Fruit fly (Drosophila melanogaster): ENCODE measurements around the gene CG1468.

The CG1468 gene

dm6 chrX:9875948-9876853 lies 2.0 kb upstream of the CG1468 start, which contains the start of gene CG15247 (continued):
- TF ChIP-seq CG7839 (tag; optimal IDR thresholded peaks at IDR 0.05): peak; percentile 87
- peak; percentile 49 for TF ChIP-seq CG8944 (GFP tag; optimal IDR thresholded peaks at IDR 0.05)
- TF ChIP-seq ewg (GFP tag; optimal IDR thresholded peaks at IDR 0.05): peak; percentile 49
- peak; percentile 48 for TF ChIP-seq Hr3 (GFP tag; optimal IDR thresholded peaks at IDR 0.05)
- peak; percentile 58 for TF ChIP-seq CG18599 (GFP tag; optimal IDR thresholded peaks at IDR 0.05)
- TF ChIP-seq pzg (GFP tag; optimal IDR thresholded peaks at IDR 0.05): no peak
- TF ChIP-seq CG10959 (GFP tag; IDR thresholded peaks at IDR 0.05): 0 out of 2 replicates have a peak, but pooled peaks have one; percentile 26
- no peak; the same call in 1 of the 2 replicates for TF ChIP-seq CG32767 (GFP tag; IDR thresholded peaks at IDR 0.05)
- peak; percentile 79 for TF ChIP-seq esg (GFP tag; conservative IDR thresholded peaks at IDR 0.05)
- no peak for TF ChIP-seq CG31365 (tag; optimal IDR thresholded peaks at IDR 0.05)
- TF ChIP-seq Adf1 (GFP tag; IDR thresholded peaks at IDR 0.05): no peak
- no peak for TF ChIP-seq Bgb (GFP tag; IDR thresholded peaks at IDR 0.05; ENCODE audit: partially characterized antibody)
- TF ChIP-seq CG3995 (GFP tag; optimal IDR thresholded peaks at IDR 0.05): peak; percentile 28
- TF ChIP-seq CG31224 (GFP tag; IDR thresholded peaks at IDR 0.05): peak; percentile 66
- peak; percentile 30 for TF ChIP-seq HHEX (GFP tag; optimal IDR thresholded peaks at IDR 0.05)
- peak; percentile 63 for TF ChIP-seq CG11085 (GFP tag; IDR thresholded peaks at IDR 0.05)
- TF ChIP-seq CG12219 (GFP tag; optimal IDR thresholded peaks at IDR 0.05): peak; percentile 62
- TF ChIP-seq CG18476 (GFP tag; optimal IDR thresholded peaks at IDR 0.05): peak; percentile 55
- no peak for TF ChIP-seq hkb (optimal IDR thresholded peaks at IDR 0.05)
- TF ChIP-seq hkb (GFP tag; IDR thresholded peaks at IDR 0.05): peak; percentile 80
- peak; percentile 11 for TF ChIP-seq CG10274 (GFP tag; optimal IDR thresholded peaks at IDR 0.05)
- 0 out of 2 replicates have a peak, but pooled peaks have one; percentile 16 for TF ChIP-seq ham (GFP tag; IDR thresholded peaks at IDR 0.05)
- peak; percentile 11 for TF ChIP-seq Atf3 (GFP tag; optimal IDR thresholded peaks at IDR 0.05)
- peak; percentile 36 for TF ChIP-seq CG3407 (GFP tag; optimal IDR thresholded peaks at IDR 0.05)
- TF ChIP-seq mam (GFP tag; optimal IDR thresholded peaks at IDR 0.05): peak; percentile 80
- peak; percentile 54 for TF ChIP-seq slp2 (GFP tag; optimal IDR thresholded peaks at IDR 0.05)

- TF ChIP-seq prd (optimal IDR thresholded peaks at IDR 0.05) (no peak), prd (GFP tag; IDR thresholded peaks at IDR 0.05) (no peak), sd (tag; optimal IDR thresholded peaks at IDR 0.05) (peak; percentile 22), sens (GFP tag) (peak; percentile 2), CG12104 (GFP tag; optimal IDR thresholded peaks at IDR 0.05) (no peak), crol (GFP tag; IDR thresholded peaks at IDR 0.05) (peak; percentile 72), sr (GFP tag; IDR thresholded peaks at IDR 0.05) (peak; percentile 58; the same call in 1 of the 3 replicates), BtbVII (GFP tag; optimal IDR thresholded peaks at IDR 0.05) (no peak), Gug (GFP tag; IDR thresholded peaks at IDR 0.05) (no peak), Usf (GFP tag; optimal IDR thresholded peaks at IDR 0.05) (no peak), CG12071 (GFP tag; optimal IDR thresholded peaks at IDR 0.05) (no peak), CG15514 (GFP tag; optimal IDR thresholded peaks at IDR 0.05) (no peak), gsb (GFP tag; IDR thresholded peaks at IDR 0.05) (no peak), lmd (GFP tag; IDR thresholded peaks at IDR 0.05) (0 out of 2 replicates have a peak, but pooled peaks have one; percentile 9), CG8281 (tag; optimal IDR thresholded peaks at IDR 0.05) (no peak), twi (tag; optimal IDR thresholded peaks at IDR 0.05) (peak; percentile 29), CG6175 (GFP tag; IDR thresholded peaks at IDR 0.05) (peak; percentile 80), Med (GFP tag) (peak; percentile 40), gem (tag; optimal IDR thresholded peaks at IDR 0.05) (no peak), CG1647 (GFP tag; optimal IDR thresholded peaks at IDR 0.05) (no peak), Vsx1 (GFP tag; optimal IDR thresholded peaks at IDR 0.05) (peak; percentile 1), Hmx (GFP tag; optimal IDR thresholded peaks at IDR 0.05) (no peak), CG12769 (tag; optimal IDR thresholded peaks at IDR 0.05) (peak; percentile 92), CG16779 (GFP tag; IDR thresholded peaks at IDR 0.05) (no peak), Ada2b (GFP tag; IDR thresholded peaks at IDR 0.05) (no peak)
These were observed 982 bp upstream of the CG1468 start for dm6 chrX:9877240-9877639.
